Fruit fly (Drosophila melanogaster): ENCODE measurements around the gene ND-13B.

The ND-13B gene

DNA sequence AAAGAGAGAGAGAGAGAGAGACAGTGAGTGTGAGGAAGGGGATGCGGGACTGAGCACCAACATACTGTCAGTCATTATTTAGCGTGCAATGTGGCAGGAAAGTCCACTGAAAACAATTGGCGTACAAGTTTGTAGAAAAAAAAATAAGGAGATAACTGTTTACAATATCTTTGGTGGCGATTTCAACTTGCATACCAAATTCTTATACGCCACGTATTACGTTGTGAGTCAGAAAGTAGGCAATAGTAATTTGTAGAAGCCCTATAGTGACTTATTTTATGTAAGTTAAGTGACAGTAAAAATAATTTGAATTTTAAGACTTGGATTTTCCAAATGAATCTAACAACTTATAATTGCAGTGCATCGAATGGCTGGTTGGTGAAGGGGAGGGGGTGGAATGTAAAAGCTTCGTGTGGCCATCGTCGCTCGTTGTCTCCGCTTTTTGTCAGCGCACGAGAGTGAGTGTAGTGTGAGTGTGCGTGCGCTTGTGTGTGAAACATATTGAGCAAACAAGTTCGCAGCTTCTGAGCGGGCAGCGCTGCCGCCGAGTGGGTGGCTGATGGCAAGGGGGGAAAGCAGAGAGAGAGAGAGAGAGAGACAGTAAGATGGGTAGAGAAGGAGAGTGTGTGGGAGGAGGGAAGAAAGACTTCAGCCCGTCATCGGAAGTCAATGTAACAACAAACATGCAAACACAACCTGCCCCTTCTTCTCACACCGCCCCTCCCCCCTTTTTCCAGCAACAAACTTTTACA is 45.9 kb upstream of the ND-13B start (continued):
- TF ChIP-seq fd59A (GFP tag; optimal IDR thresholded peaks at IDR 0.05) = peak; percentile 89
- TF ChIP-seq net (GFP tag; optimal IDR thresholded peaks at IDR 0.05) = peak; percentile 91
- peak; percentile 84 for TF ChIP-seq vri (GFP tag; optimal IDR thresholded peaks at IDR 0.05)
- TF ChIP-seq CG16779 (tag; optimal IDR thresholded peaks at IDR 0.05) = peak; percentile 81
- peak; percentile 96 for TF ChIP-seq lz (GFP tag; optimal IDR thresholded peaks at IDR 0.05)
- TF ChIP-seq dsx (GFP tag; optimal IDR thresholded peaks at IDR 0.05; ENCODE audit: poor library complexity, severe bottlenecking) = peak; percentile 63
- TF ChIP-seq CG11902 (GFP tag; optimal IDR thresholded peaks at IDR 0.05) = peak; percentile 97
- TF ChIP-seq spab (GFP tag; optimal IDR thresholded peaks at IDR 0.05) = peak; percentile 90
- peak; percentile 91 for TF ChIP-seq Ets21C (GFP tag; optimal IDR thresholded peaks at IDR 0.05)
- TF ChIP-seq acj6 (GFP tag; optimal IDR thresholded peaks at IDR 0.05) = peak; percentile 92
- peak; percentile 98 for TF ChIP-seq cyc (GFP tag; optimal IDR thresholded peaks at IDR 0.05)
- TF ChIP-seq Sox15 (GFP tag; optimal IDR thresholded peaks at IDR 0.05) = peak; percentile 89
- TF ChIP-seq topi (GFP tag; optimal IDR thresholded peaks at IDR 0.05) = peak; percentile 98
- peak; percentile 94 for TF ChIP-seq pdm3 (GFP tag; optimal IDR thresholded peaks at IDR 0.05)
- TF ChIP-seq Met (GFP tag; optimal IDR thresholded peaks at IDR 0.05) = peak; percentile 95
- peak; percentile 97 for TF ChIP-seq CG11762 (GFP tag; optimal IDR thresholded peaks at IDR 0.05; ENCODE audit: insufficient read depth)
- peak; percentile 92 for TF ChIP-seq CG7368 (GFP tag; optimal IDR thresholded peaks at IDR 0.05)
- peak; percentile 93 for TF ChIP-seq Ets96B (tag; optimal IDR thresholded peaks at IDR 0.05)
- TF ChIP-seq Hr38 (GFP tag; optimal IDR thresholded peaks at IDR 0.05) = no peak
- TF ChIP-seq CG31627 (GFP tag; optimal IDR thresholded peaks at IDR 0.05) = peak; percentile 94
- TF ChIP-seq Hr4 (GFP tag; optimal IDR thresholded peaks at IDR 0.05) = peak; percentile 95

- TF ChIP-seq fkh (GFP tag; optimal IDR thresholded peaks at IDR 0.05) = peak; percentile 71
- no peak for TF ChIP-seq CG4318 (GFP tag; optimal IDR thresholded peaks at IDR 0.05)
- peak; percentile 83 for TF ChIP-seq svp (GFP tag)
- TF ChIP-seq Sox14 (GFP tag; optimal IDR thresholded peaks at IDR 0.05) = peak; percentile 21
- TF ChIP-seq vri (GFP tag; optimal IDR thresholded peaks at IDR 0.05) = peak; percentile 16
- TF ChIP-seq Sox102F (GFP tag; optimal IDR thresholded peaks at IDR 0.05) = peak; percentile 30
- TF ChIP-seq Eip78C (GFP tag) = peak; percentile 83
- TF ChIP-seq CG6792 (GFP tag; optimal IDR thresholded peaks at IDR 0.05) = no peak
- TF ChIP-seq salr (GFP tag; optimal IDR thresholded peaks at IDR 0.05) = no peak
Measured at dm6 chr3L:10739109-10739665, 45.3 kb upstream of the ND-13B start.

dm6 chr3L:10738347-10739108 is 44.6 kb upstream of the ND-13B start:
- TF ChIP-seq cyc (GFP tag; optimal IDR thresholded peaks at IDR 0.05) (peak; percentile 51), achi (GFP tag; optimal IDR thresholded peaks at IDR 0.05) (peak; percentile 81), CG15336 (GFP tag; IDR thresholded peaks at IDR 0.05) (peak; percentile 85), Hr38 (GFP tag; optimal IDR thresholded peaks at IDR 0.05) (no peak), Eip75B (GFP tag; optimal IDR thresholded peaks at IDR 0.05) (no peak), esn (GFP tag; optimal IDR thresholded peaks at IDR 0.05) (peak; percentile 66), Lpt (GFP tag; optimal IDR thresholded peaks at IDR 0.05) (peak; percentile 71), topi (GFP tag; optimal IDR thresholded peaks at IDR 0.05) (peak; percentile 47), acj6 (GFP tag; optimal IDR thresholded peaks at IDR 0.05) (peak; percentile 73), lz (GFP tag; optimal IDR thresholded peaks at IDR 0.05) (peak; percentile 25), net (GFP tag; optimal IDR thresholded peaks at IDR 0.05) (peak; percentile 14), CG8119 (GFP tag; IDR thresholded peaks at IDR 0.05) (peak; percentile 91), CG6808 (GFP tag; optimal IDR thresholded peaks at IDR 0.05) (peak; percentile 82), Gug (GFP tag; IDR thresholded peaks at IDR 0.05) (peak; percentile 37; the same call in 1 of the 2 replicates), Ets96B (tag; optimal IDR thresholded peaks at IDR 0.05) (peak; percentile 84), dac (GFP tag; optimal IDR thresholded peaks at IDR 0.05) (no peak), CG11762 (GFP tag; optimal IDR thresholded peaks at IDR 0.05; ENCODE audit: insufficient read depth) (peak; percentile 80), CG4318 (GFP tag; optimal IDR thresholded peaks at IDR 0.05) (peak; percentile 60), Hr4 (GFP tag; optimal IDR thresholded peaks at IDR 0.05) (peak; percentile 65), CG3919 (GFP tag; optimal IDR thresholded peaks at IDR 0.05) (peak; percentile 79), CG1621 (tag; optimal IDR thresholded peaks at IDR 0.05) (no peak), Blimp-1 (GFP tag; optimal IDR thresholded peaks at IDR 0.05) (peak; percentile 71), CG8632 (GFP tag; optimal IDR thresholded peaks at IDR 0.05) (peak; percentile 67), fd59A (GFP tag; optimal IDR thresholded peaks at IDR 0.05) (peak; percentile 24), Met (GFP tag; optimal IDR thresholded peaks at IDR 0.05) (peak; percentile 40), CG8319 (GFP tag; optimal IDR thresholded peaks at IDR 0.05) (peak; percentile 57), Eip78C (GFP tag) (no peak), salr (GFP tag; optimal IDR thresholded peaks at IDR 0.05) (peak in 1 of 2 experiments; percentile 60)

Data from whole organism, prepupa.